Fruit fly (Drosophila melanogaster) whole organism, embryonic: ENCODE results near the gene Syt12.

Source experiments
- Abd-B ChIP-seq: fragments of 200-800 bp; sonication (Bioruptor generic); optimal IDR thresholded peaks from 2 replicates; lab custom pipeline; 2018; ENCODE audit warnings: missing biosample characterization, mild to moderate bottlenecking, missing genetic modification characterization, moderate library complexity
- CG10543 ChIP-seq: fragments of 200-800 bp; sonication (Bioruptor generic); optimal IDR thresholded peaks from 3 replicates; lab custom pipeline; 2017; ENCODE audit warnings: missing biosample characterization, mild to moderate bottlenecking, missing genetic modification characterization, moderate library complexity
- CG10654 ChIP-seq: fragments of 200-800 bp; sonication (Bioruptor generic); optimal IDR thresholded peaks from 2 replicates; lab custom pipeline; 2016; ENCODE audit warnings: missing biosample characterization, missing genetic modification characterization
- CG11695 ChIP-seq: fragments of 200-800 bp; sonication (Bioruptor generic); IDR thresholded peaks from 3 replicates; pipeline ENCODE4 v1.3.6; 2022; ENCODE audit warnings: missing biosample characterization, missing genetic modification characterization
- CG12769 ChIP-seq: fragments of 200-800 bp; sonication (Bioruptor generic); optimal IDR thresholded peaks from 2 replicates; lab custom pipeline; 2019; ENCODE audit warnings: missing biosample characterization, mild to moderate bottlenecking, missing genetic modification characterization, moderate library complexity
- CG13287 ChIP-seq: fragments of 200-800 bp; sonication (Bioruptor generic); IDR thresholded peaks from 2 replicates; pipeline ENCODE4 v1.3.6; 2022; ENCODE audit warnings: missing biosample characterization, missing genetic modification characterization; ENCODE audit not compliant: partially characterized antibody
- CG17912 ChIP-seq: fragments of 200-800 bp; sonication (Bioruptor generic); optimal IDR thresholded peaks from 2 replicates; lab custom pipeline; 2018; ENCODE audit warnings: missing biosample characterization, mild to moderate bottlenecking, missing genetic modification characterization
- CG30403 ChIP-seq: fragments of 200-800 bp; sonication (Bioruptor generic); optimal IDR thresholded peaks from 3 replicates; lab custom pipeline; 2016; ENCODE audit warnings: missing biosample characterization, missing genetic modification characterization
- CG34376 ChIP-seq: fragments of 200-800 bp; sonication (Bioruptor generic); optimal IDR thresholded peaks from 2 replicates; lab custom pipeline; 2018; ENCODE audit warnings: missing biosample characterization, mild to moderate bottlenecking, missing genetic modification characterization
- CG6254 ChIP-seq: fragments of 200-800 bp; sonication (Bioruptor generic); optimal IDR thresholded peaks from 3 replicates; lab custom pipeline; 2017; ENCODE audit warnings: mild to moderate bottlenecking, missing biosample characterization, missing genetic modification reagents, missing genetic modification characterization
- CG6654 ChIP-seq: fragments of 200-800 bp; sonication (Bioruptor generic); optimal IDR thresholded peaks from 2 replicates; lab custom pipeline; 2017; ENCODE audit warnings: missing biosample characterization, mild to moderate bottlenecking, missing genetic modification characterization
- CG6683 ChIP-seq: fragments of 200-800 bp; sonication (Bioruptor generic); optimal IDR thresholded peaks from 2 replicates; lab custom pipeline; 2017; ENCODE audit warnings: missing biosample characterization, mild to moderate bottlenecking, missing genetic modification characterization, missing genetic modification reagents
- CG7745 ChIP-seq: fragments of 200-800 bp; sonication (Bioruptor generic); optimal IDR thresholded peaks from 2 replicates; lab custom pipeline; 2018; ENCODE audit warnings: missing biosample characterization, mild to moderate bottlenecking, missing genetic modification characterization, moderate library complexity
- CG7928 ChIP-seq: fragments of 200-800 bp; sonication (Bioruptor generic); optimal IDR thresholded peaks from 2 replicates; lab custom pipeline; 2017; ENCODE audit warnings: missing biosample characterization, mild to moderate bottlenecking, missing genetic modification characterization
- CG7963 ChIP-seq: fragments of 200-800 bp; sonication (Bioruptor generic); IDR thresholded peaks from 3 replicates; pipeline ENCODE4 v1.3.6; 2022; ENCODE audit warnings: missing biosample characterization, missing genetic modification characterization; ENCODE audit not compliant: partially characterized antibody
- CG8359 ChIP-seq: fragments of 200-800 bp; sonication (Bioruptor generic); optimal IDR thresholded peaks from 2 replicates; lab custom pipeline; 2017; ENCODE audit warnings: missing biosample characterization, mild to moderate bottlenecking, missing genetic modification characterization, borderline replicate concordance
- CG9797 ChIP-seq: fragments of 200-800 bp; sonication (Bioruptor generic); optimal IDR thresholded peaks from 3 replicates; lab custom pipeline; 2018; ENCODE audit warnings: missing biosample characterization, mild to moderate bottlenecking, missing genetic modification characterization
- Drgx ChIP-seq: fragments of 200-800 bp; sonication (Bioruptor generic); IDR thresholded peaks from 2 replicates; pipeline ENCODE4 v1.3.6; 2022; ENCODE audit warnings: missing biosample characterization, missing genetic modification characterization
- ERR ChIP-seq: fragments of 200-800 bp; sonication (Bioruptor generic); optimal IDR thresholded peaks from 2 replicates; lab custom pipeline; 2016; ENCODE audit warnings: missing biosample characterization, missing genetic modification characterization
- Hr78 ChIP-seq, 2 experiments: fragments of 200-800 bp in 1 of 2; fragments of >200 bp in 1 of 2; sonication (Bioruptor generic) in 1 of 2; optimal IDR thresholded peaks; 2 replicates each; lab custom pipeline; 2017 to 2019; ENCODE audit warnings: missing biosample characterization in 2 of 2, missing genetic modification characterization in 2 of 2, mild to moderate bottlenecking in 1 of 2, moderate library complexity in 1 of 2
- Myb ChIP-seq: fragments of 200-800 bp; sonication (Bioruptor generic); optimal IDR thresholded peaks from 2 replicates; lab custom pipeline; 2016; ENCODE audit warnings: missing biosample characterization, missing genetic modification characterization
- Nf-YC ChIP-seq: fragments of 200-800 bp; optimal IDR thresholded peaks from 3 replicates; lab custom pipeline; 2019; ENCODE audit warnings: missing biosample characterization, mild to moderate bottlenecking, missing genetic modification characterization, moderate library complexity
- NfI ChIP-seq: fragments of 200-800 bp; sonication (Bioruptor generic); optimal IDR thresholded peaks from 3 replicates; lab custom pipeline; 2018; ENCODE audit warnings: missing biosample characterization, mild to moderate bottlenecking, missing genetic modification characterization, moderate library complexity
- Oli ChIP-seq: fragments of 200-800 bp; sonication (Bioruptor generic); optimal IDR thresholded peaks from 2 replicates; lab custom pipeline; 2018; ENCODE audit warnings: missing biosample characterization, mild to moderate bottlenecking, missing genetic modification characterization, moderate library complexity
- Poxn ChIP-seq: fragments of 200-800 bp; sonication (Bioruptor generic); IDR thresholded peaks from 2 replicates; pipeline ENCODE4 v1.3.6; 2022; ENCODE audit warnings: missing biosample characterization, missing genetic modification characterization
- Sin3A ChIP-seq: fragments of >200 bp; optimal IDR thresholded peaks from 2 replicates; lab custom pipeline; 2018
- Sry-δ ChIP-seq: fragments of 200-800 bp; sonication (Bioruptor generic); optimal IDR thresholded peaks from 2 replicates; lab custom pipeline; 2016; ENCODE audit warnings: missing biosample characterization, missing genetic modification characterization
- Trl ChIP-seq, 3 experiments: fragments of >200 bp in 2 of 3; fragments of 200-800 bp in 1 of 3; sonication (Bioruptor generic) in 1 of 3; optimal IDR thresholded peaks; 2 replicates in 1 of 3; 3 replicates in 2 of 3; lab custom pipeline; 2016 to 2017; ENCODE audit warnings: missing biosample characterization in 1 of 3, missing genetic modification characterization in 1 of 3
- cg ChIP-seq: fragments of 200-800 bp; sonication (Bioruptor generic); optimal IDR thresholded peaks from 3 replicates; lab custom pipeline; 2019; ENCODE audit warnings: missing biosample characterization, mild to moderate bottlenecking, missing genetic modification characterization, moderate library complexity
- ci ChIP-seq: fragments of 200-800 bp; sonication (Bioruptor generic); IDR thresholded peaks from 3 replicates; pipeline ENCODE4 v1.3.6; 2022; ENCODE audit warnings: missing biosample characterization, missing genetic modification characterization
- dati ChIP-seq: fragments of 200-800 bp; sonication (Bioruptor generic); IDR thresholded peaks from 2 replicates; pipeline ENCODE4 v1.3.6; 2022; ENCODE audit warnings: missing biosample characterization, missing genetic modification characterization
- dysf ChIP-seq: fragments of 200-800 bp; sonication (Bioruptor generic); IDR thresholded peaks from 3 replicates; pipeline ENCODE4 v1.3.6; 2022; ENCODE audit warnings: missing biosample characterization, missing genetic modification characterization
- emc ChIP-seq: fragments of 200-800 bp; sonication (Bioruptor generic); optimal IDR thresholded peaks from 2 replicates; lab custom pipeline; 2016; ENCODE audit warnings: missing biosample characterization, missing genetic modification characterization
- fu2 ChIP-seq: fragments of 200-800 bp; sonication (Bioruptor generic); optimal IDR thresholded peaks from 2 replicates; lab custom pipeline; 2016; ENCODE audit warnings: missing biosample characterization, missing genetic modification characterization
- gce ChIP-seq: fragments of 200-800 bp; sonication (Bioruptor generic); IDR thresholded peaks from 3 replicates; pipeline ENCODE4 v1.3.6; 2022; ENCODE audit warnings: missing biosample characterization, missing genetic modification characterization
- gro ChIP-seq: fragments of 200-800 bp; sonication (Bioruptor generic); optimal IDR thresholded peaks from 2 replicates; lab custom pipeline; 2016; ENCODE audit warnings: missing biosample characterization, missing genetic modification characterization
- inv ChIP-seq: fragments of 200-800 bp; sonication (Bioruptor generic); IDR thresholded peaks from 2 replicates; pipeline ENCODE4 v1.3.6; 2022; ENCODE audit warnings: missing biosample characterization, missing genetic modification characterization; ENCODE audit not compliant: partially characterized antibody
- kah ChIP-seq: fragments of 200-800 bp; sonication (Bioruptor generic); optimal IDR thresholded peaks from 2 replicates; lab custom pipeline; 2018; ENCODE audit warnings: missing biosample characterization, mild to moderate bottlenecking, missing genetic modification characterization
- lab ChIP-seq: fragments of 200-800 bp; sonication (Bioruptor generic); optimal IDR thresholded peaks from 3 replicates; lab custom pipeline; 2017; ENCODE audit warnings: missing biosample characterization, missing genetic modification characterization, mild to moderate bottlenecking, moderate library complexity, missing genetic modification reagents
- onecut ChIP-seq: fragments of 200-800 bp; sonication (Bioruptor generic); IDR thresholded peaks from 2 replicates; pipeline ENCODE4 v1.3.6; 2022; ENCODE audit warnings: missing biosample characterization, missing genetic modification characterization
- pros ChIP-seq: fragments of 200-800 bp; sonication (Bioruptor generic); optimal IDR thresholded peaks from 3 replicates; lab custom pipeline; 2019; ENCODE audit warnings: missing biosample characterization, mild to moderate bottlenecking, missing genetic modification characterization, moderate library complexity
- sim ChIP-seq: fragments of 200-800 bp; sonication (Bioruptor generic); IDR thresholded peaks from 2 replicates; pipeline ENCODE4 v1.3.6; 2022; ENCODE audit warnings: missing biosample characterization, missing genetic modification characterization
- sna ChIP-seq: fragments of 200-800 bp; sonication (Bioruptor generic); IDR thresholded peaks from 2 replicates; pipeline ENCODE4 v1.3.6; 2022; ENCODE audit warnings: missing biosample characterization, missing genetic modification characterization; ENCODE audit not compliant: partially characterized antibody
- so ChIP-seq: fragments of 200-800 bp; sonication (Bioruptor generic); IDR thresholded peaks from 3 replicates; pipeline ENCODE4 v1.3.6; 2022; ENCODE audit warnings: missing biosample characterization, missing genetic modification characterization
- stwl ChIP-seq: fragments of 200-800 bp; sonication (Bioruptor generic); optimal IDR thresholded peaks from 3 replicates; lab custom pipeline; 2018; ENCODE audit warnings: missing biosample characterization, mild to moderate bottlenecking, missing genetic modification characterization, moderate library complexity
- trh ChIP-seq: fragments of 200-800 bp; sonication (Bioruptor generic); optimal IDR thresholded peaks from 2 replicates; lab custom pipeline; 2016; ENCODE audit warnings: missing biosample characterization, missing genetic modification characterization
- usp ChIP-seq: fragments of >200 bp; optimal IDR thresholded peaks from 2 replicates; lab custom pipeline; 2017; ENCODE audit warnings: missing biosample characterization, missing genetic modification characterization

Gene Syt12

dm6 chrX:13373239-13374153 is 14.4 kb downstream of the Syt12 start (continued):
- TF ChIP-seq Hr78 (GFP tag; optimal IDR thresholded peaks at IDR 0.05; lab: Kevin White, UChicago), result peak in 1 of 2 experiments; percentile 81
- peak; percentile 3 for TF ChIP-seq CG6654
- peak; percentile 87 for TF ChIP-seq Oli (tag; lab: Kevin White, UChicago)
- TF ChIP-seq gro (GFP tag; lab: Kevin White, UChicago), result peak; percentile 74
- no peak for TF ChIP-seq inv (GFP tag; lab: Robert Waterston, UW)
- peak; percentile 89 for TF ChIP-seq so (GFP tag; lab: Robert Waterston, UW)
- peak; percentile 73 for TF ChIP-seq Nf-YC (tag; lab: Kevin White, UChicago)
- TF ChIP-seq Poxn (GFP tag; lab: Robert Waterston, UW), result no peak
- no peak for TF ChIP-seq CG7745 (tag; lab: Kevin White, UChicago)
- peak; percentile 80 for TF ChIP-seq CG10654 (GFP tag; lab: Kevin White, UChicago)
- TF ChIP-seq dysf (GFP tag; lab: Robert Waterston, UW), result peak; percentile 86
- TF ChIP-seq ci (GFP tag; lab: Robert Waterston, UW), result peak; percentile 75; the same call in 2 of the 3 replicates
- peak; percentile 93 for TF ChIP-seq lab
- TF ChIP-seq CG13287 (GFP tag; lab: Robert Waterston, UW), result no peak
- TF ChIP-seq pros (GFP tag; lab: Kevin White, UChicago), result peak; percentile 62
- TF ChIP-seq CG30403 (GFP tag; lab: Kevin White, UChicago), result peak; percentile 84
- peak; percentile 23 for TF ChIP-seq CG12769 (tag; lab: Kevin White, UChicago)
- TF ChIP-seq CG7963 (GFP tag; lab: Robert Waterston, UW), result no peak
- TF ChIP-seq CG34376, result peak; percentile 85
- peak; percentile 82 for TF ChIP-seq Drgx (GFP tag; lab: Robert Waterston, UW)
- TF ChIP-seq Sry-δ (GFP tag; lab: Kevin White, UChicago), result no peak
- peak; percentile 32; the same call in 1 of the 2 replicates for TF ChIP-seq onecut
- TF ChIP-seq CG7928 (GFP tag; lab: Kevin White, UChicago), result no peak
- peak; percentile 58 for TF ChIP-seq kah (GFP tag; lab: Kevin White, UChicago)
- no peak for TF ChIP-seq CG9797 (GFP tag; lab: Kevin White, UChicago)
- peak; percentile 10 for TF ChIP-seq stwl (tag; lab: Kevin White, UChicago)
- no peak for TF ChIP-seq CG17912
- no peak for TF ChIP-seq emc (GFP tag; lab: Kevin White, UChicago)
- no peak for TF ChIP-seq Sin3A (lab: Kevin White, UChicago)
- TF ChIP-seq Myb (GFP tag; lab: Kevin White, UChicago), result no peak
- TF ChIP-seq dati (GFP tag; lab: Robert Waterston, UW), result 0 out of 2 replicates have a peak, but pooled peaks have one; percentile 2
- peak; percentile 75 for TF ChIP-seq NfI
- TF ChIP-seq CG6254 (GFP tag; lab: Kevin White, UChicago), result peak; percentile 84
- TF ChIP-seq CG6683 (GFP tag; lab: Kevin White, UChicago), result peak; percentile 67
- no peak for TF ChIP-seq fu2
- TF ChIP-seq ERR (GFP tag; lab: Kevin White, UChicago), result no peak
- no peak for TF ChIP-seq usp (GFP tag; lab: Kevin White, UChicago)
- peak; percentile 18 to 39 for TF ChIP-seq Trl (optimal IDR thresholded peaks at IDR 0.05; lab: Kevin White, UChicago)
- TF ChIP-seq Trl (GFP tag; optimal IDR thresholded peaks at IDR 0.05; lab: Kevin White, UChicago), result no peak
- TF ChIP-seq cg (GFP tag; lab: Kevin White, UChicago), result peak; percentile 55
- TF ChIP-seq CG11695 (GFP tag; lab: Robert Waterston, UW), result peak; percentile 86
- TF ChIP-seq gce (GFP tag; lab: Robert Waterston, UW), result peak; percentile 73; the same call in 1 of the 3 replicates
- TF ChIP-seq CG8359 (GFP tag; lab: Kevin White, UChicago), result no peak
- no peak for TF ChIP-seq sna (GFP tag; lab: Robert Waterston, UW)
- peak; percentile 74 for TF ChIP-seq Abd-B (GFP tag; lab: Kevin White, UChicago)
- peak; percentile 59; the same call in 1 of the 2 replicates for TF ChIP-seq sim (GFP tag; lab: Robert Waterston, UW)
- TF ChIP-seq CG10543 (GFP tag; lab: Kevin White, UChicago), result peak; percentile 60
- peak; percentile 70 for TF ChIP-seq trh (GFP tag; lab: Kevin White, UChicago)
